Fruit fly (Drosophila melanogaster): ENCODE results near the gene Wnt5.

The Wnt5 gene

dm6 chrX:18479307-18480134 is 25.7 kb downstream of the Wnt5 start, which contains the start of gene CG32547 (continued):
- TF ChIP-seq peb (GFP tag; IDR thresholded peaks at IDR 0.05): no peak
- TF ChIP-seq zen2 (GFP tag; IDR thresholded peaks at IDR 0.05; ENCODE audit: partially characterized antibody): no peak
- TF ChIP-seq CG12071 (GFP tag; optimal IDR thresholded peaks at IDR 0.05): peak; percentile 19
- TF ChIP-seq lbe (GFP tag; optimal IDR thresholded peaks at IDR 0.05): peak; percentile 4
- 0 out of 2 replicates have a peak, but pooled peaks have one; percentile 9 for TF ChIP-seq Ptx1 (GFP tag; IDR thresholded peaks at IDR 0.05)
- no peak for TF ChIP-seq CG17385 (GFP tag; optimal IDR thresholded peaks at IDR 0.05)
- TF ChIP-seq Asciz (GFP tag; optimal IDR thresholded peaks at IDR 0.05): no peak
- TF ChIP-seq CG1832 (GFP tag; optimal IDR thresholded peaks at IDR 0.05): no peak
- TF ChIP-seq bcd (GFP tag; optimal IDR thresholded peaks at IDR 0.05): no peak
- TF ChIP-seq fd96Cb (tag; optimal IDR thresholded peaks at IDR 0.05): no peak
- TF ChIP-seq CG8388 (GFP tag; optimal IDR thresholded peaks at IDR 0.05): no peak
- no peak for TF ChIP-seq slou (GFP tag; optimal IDR thresholded peaks at IDR 0.05)
- no peak for TF ChIP-seq Six4 (GFP tag; optimal IDR thresholded peaks at IDR 0.05)
- no peak for TF ChIP-seq twi (tag; optimal IDR thresholded peaks at IDR 0.05)
- TF ChIP-seq Optix (GFP tag; IDR thresholded peaks at IDR 0.05): no peak
- TF ChIP-seq CG30431 (GFP tag; optimal IDR thresholded peaks at IDR 0.05): no peak
- TF ChIP-seq CG5953 (GFP tag; IDR thresholded peaks at IDR 0.05): no peak
- TF ChIP-seq zfh2 (GFP tag; optimal IDR thresholded peaks at IDR 0.05): no peak
- no peak for TF ChIP-seq Abd-B (GFP tag; optimal IDR thresholded peaks at IDR 0.05)
- no peak for TF ChIP-seq CG11560 (tag; IDR thresholded peaks at IDR 0.05)
- no peak for TF ChIP-seq wdn (GFP tag; IDR thresholded peaks at IDR 0.05)
- no peak for TF ChIP-seq CG15601 (tag; optimal IDR thresholded peaks at IDR 0.05)
- TF ChIP-seq Xrp1 (GFP tag; IDR thresholded peaks at IDR 0.05): peak; percentile 36; the same call in 1 of the 2 replicates
- TF ChIP-seq oc (tag; optimal IDR thresholded peaks at IDR 0.05): no peak
- TF ChIP-seq CG1647 (GFP tag; optimal IDR thresholded peaks at IDR 0.05): no peak
- no peak for TF ChIP-seq cwo (GFP tag; optimal IDR thresholded peaks at IDR 0.05)
- TF ChIP-seq shn (GFP tag; optimal IDR thresholded peaks at IDR 0.05): no peak
- no peak for TF ChIP-seq CrebB (tag; optimal IDR thresholded peaks at IDR 0.05)
- TF ChIP-seq CG12299 (tag; optimal IDR thresholded peaks at IDR 0.05): no peak
- no peak for TF ChIP-seq CG6854 (GFP tag; optimal IDR thresholded peaks at IDR 0.05)
- no peak for TF ChIP-seq mam (GFP tag; optimal IDR thresholded peaks at IDR 0.05)
- TF ChIP-seq CG32772 (GFP tag; IDR thresholded peaks at IDR 0.05): no peak
- TF ChIP-seq H2.0 (GFP tag; IDR thresholded peaks at IDR 0.05): no peak
- TF ChIP-seq lola (GFP tag; optimal IDR thresholded peaks at IDR 0.05): no peak
- TF ChIP-seq dmrt99B (tag; optimal IDR thresholded peaks at IDR 0.05): peak; percentile 26
- TF ChIP-seq Hand (GFP tag; optimal IDR thresholded peaks at IDR 0.05): no peak
- no peak for TF ChIP-seq Myb (GFP tag; optimal IDR thresholded peaks at IDR 0.05)
- TF ChIP-seq Taf1 (GFP tag; IDR thresholded peaks at IDR 0.05): no peak
- no peak for TF ChIP-seq sim (GFP tag; IDR thresholded peaks at IDR 0.05)
- TF ChIP-seq nmo (GFP tag; optimal IDR thresholded peaks at IDR 0.05): peak; percentile 6
- TF ChIP-seq salm (tag; optimal IDR thresholded peaks at IDR 0.05): no peak
- TF ChIP-seq CG10565 (GFP tag; optimal IDR thresholded peaks at IDR 0.05): no peak
- peak; percentile 25; the same call in 1 of the 2 replicates for TF ChIP-seq CG3847 (GFP tag; IDR thresholded peaks at IDR 0.05)
- no peak for TF ChIP-seq Hmr (GFP tag; optimal IDR thresholded peaks at IDR 0.05)
- TF ChIP-seq Rx (GFP tag; IDR thresholded peaks at IDR 0.05): no peak
- TF ChIP-seq fd3F (GFP tag; optimal IDR thresholded peaks at IDR 0.05): no peak
- no peak for TF ChIP-seq fru (optimal IDR thresholded peaks at IDR 0.05)
- TF ChIP-seq Bteb2 (GFP tag; optimal IDR thresholded peaks at IDR 0.05): no peak
- TF ChIP-seq bowl (GFP tag; IDR thresholded peaks at IDR 0.05): no peak
- TF ChIP-seq CG7372 (GFP tag; IDR thresholded peaks at IDR 0.05): no peak

Data from whole organism, embryonic.